Worm (Caenorhabditis elegans): ENCODE measurements around the gene lsm-3.
A peak's percentile ranks its signal among the peaks of the same experiment; 100 is the strongest.

Gene lsm-3

ce11 chrIV:13386903-13387302 is at the start of gene lsm-3:
Gene lsm-3 (plus strand): TSS chrIV:13387203.
- no peak for TF ChIP-seq ceh-18 (tag; optimal IDR thresholded peaks at IDR 0.05)
- no peak for TF ChIP-seq nfya-1 (tag; optimal IDR thresholded peaks at IDR 0.05)
- TF ChIP-seq ztf-16 (tag; optimal IDR thresholded peaks at IDR 0.05), result no peak
- TF ChIP-seq pag-3 (tag; optimal IDR thresholded peaks at IDR 0.05; ENCODE audit: borderline replicate concordance), result no peak
- no peak for TF ChIP-seq pax-1 (tag; optimal IDR thresholded peaks at IDR 0.05)
- TF ChIP-seq pros-1 (tag; optimal IDR thresholded peaks at IDR 0.05), result no peak
- no peak for TF ChIP-seq C38D4.7 (GFP tag; optimal IDR thresholded peaks at IDR 0.05)
- no peak for TF ChIP-seq dmd-4 (tag; optimal IDR thresholded peaks at IDR 0.05; ENCODE audit: borderline replicate concordance)
- TF ChIP-seq hlh-15 (tag; optimal IDR thresholded peaks at IDR 0.05), result no peak
- no peak for TF ChIP-seq unc-3 (GFP tag; conservative IDR thresholded peaks at IDR 0.05)
- TF ChIP-seq unc-3 (tag; optimal IDR thresholded peaks at IDR 0.05), result no peak
- no peak for TF ChIP-seq elt-2 (tag; optimal IDR thresholded peaks at IDR 0.05)
- no peak for TF ChIP-seq sox-2 (GFP tag; IDR thresholded peaks at IDR 0.05)
- no peak for TF ChIP-seq unc-42 (tag; optimal IDR thresholded peaks at IDR 0.05)
- TF ChIP-seq sox-4 (tag; optimal IDR thresholded peaks at IDR 0.05), result no peak
- no peak for TF ChIP-seq fax-1 (tag; optimal IDR thresholded peaks at IDR 0.05)
- TF ChIP-seq dve-1 (tag; optimal IDR thresholded peaks at IDR 0.05), result no peak
- no peak for TF ChIP-seq K09A11.1 (tag; optimal IDR thresholded peaks at IDR 0.05; ENCODE audit: insufficient read depth)
- no peak for TF ChIP-seq che-1 (tag; optimal IDR thresholded peaks at IDR 0.05)
- no peak for TF ChIP-seq mec-3 (tag; optimal IDR thresholded peaks at IDR 0.05; ENCODE audit: borderline replicate concordance)

ce11 chrIV:13342555-13342954 is 44.4 kb upstream of the lsm-3 start, which contains the start of gene W02A2.5:
Gene W02A2.5 (plus strand): TSS chrIV:13342855.
- TF ChIP-seq hlh-8 (tag; optimal IDR thresholded peaks at IDR 0.05), result no peak
- no peak for TF ChIP-seq pha-2 (tag; optimal IDR thresholded peaks at IDR 0.05)
- no peak for TF ChIP-seq gmeb-2 (tag; optimal IDR thresholded peaks at IDR 0.05)
- no peak for TF ChIP-seq unc-42 (tag; optimal IDR thresholded peaks at IDR 0.05)
- TF ChIP-seq K09A11.1 (tag; optimal IDR thresholded peaks at IDR 0.05; ENCODE audit: insufficient read depth), result no peak
- no peak for TF ChIP-seq hlh-30 (tag; optimal IDR thresholded peaks at IDR 0.05; ENCODE audit: insufficient read depth)
- TF ChIP-seq nfya-1 (tag; optimal IDR thresholded peaks at IDR 0.05), result no peak
- TF ChIP-seq dve-1 (tag; optimal IDR thresholded peaks at IDR 0.05), result no peak
- TF ChIP-seq pat-9 (tag; optimal IDR thresholded peaks at IDR 0.05), result no peak
- TF ChIP-seq sox-2 (GFP tag; IDR thresholded peaks at IDR 0.05), result no peak

- TF ChIP-seq rnt-1 (tag; optimal IDR thresholded peaks at IDR 0.05) (no peak), fkh-6 (tag; optimal IDR thresholded peaks at IDR 0.05) (no peak), pag-3 (tag; optimal IDR thresholded peaks at IDR 0.05; ENCODE audit: borderline replicate concordance) (no peak), ets-4 (tag; optimal IDR thresholded peaks at IDR 0.05) (no peak), sdc-2 (tag; optimal IDR thresholded peaks at IDR 0.05) (no peak), ceh-48 (tag; optimal IDR thresholded peaks at IDR 0.05) (no peak), unc-55 (GFP tag; optimal IDR thresholded peaks at IDR 0.05) (no peak), ceh-22 (tag; optimal IDR thresholded peaks at IDR 0.05) (no peak), ceh-6 (GFP tag; optimal IDR thresholded peaks at IDR 0.05) (no peak), ztf-16 (tag; optimal IDR thresholded peaks at IDR 0.05) (no peak)
These were observed 40.9 kb upstream of the lsm-3 start for ce11 chrIV:13346078-13346477.

ce11 chrIV:13347232-13347715 is 39.7 kb upstream of the lsm-3 start, which contains the start of gene W02A2.9:
Gene W02A2.9 (plus strand): TSS chrIV:13347665.
- no peak for TF ChIP-seq fkh-6 (tag; optimal IDR thresholded peaks at IDR 0.05)
- TF ChIP-seq elt-2 (tag; optimal IDR thresholded peaks at IDR 0.05), result peak; percentile 95

- TF ChIP-seq elt-2 (tag; optimal IDR thresholded peaks at IDR 0.05) (no peak), ceh-30 (tag; optimal IDR thresholded peaks at IDR 0.05) (no peak), ceh-24 (tag; optimal IDR thresholded peaks at IDR 0.05) (no peak), ref-2 (tag; optimal IDR thresholded peaks at IDR 0.05) (no peak), lim-6 (tag; optimal IDR thresholded peaks at IDR 0.05) (no peak), syd-9 (tag; optimal IDR thresholded peaks at IDR 0.05) (no peak), ceh-45 (GFP tag; IDR thresholded peaks at IDR 0.05) (no peak), ceh-34 (tag; optimal IDR thresholded peaks at IDR 0.05) (no peak), hlh-13 (GFP tag; optimal IDR thresholded peaks at IDR 0.05) (no peak), pha-4 (tag; optimal IDR thresholded peaks at IDR 0.05) (no peak), unc-86 (tag; optimal IDR thresholded peaks at IDR 0.05) (no peak)
These were observed 38.4 kb upstream of the lsm-3 start, which contains the start of gene W02A2.12 for ce11 chrIV:13348592-13348991. Gene W02A2.12 (minus strand): TSS chrIV:13348831.

Measured in whole organism, late embryonic.